Fruit fly (Drosophila melanogaster): ENCODE results near the gene cort.

Gene cort

DNA sequence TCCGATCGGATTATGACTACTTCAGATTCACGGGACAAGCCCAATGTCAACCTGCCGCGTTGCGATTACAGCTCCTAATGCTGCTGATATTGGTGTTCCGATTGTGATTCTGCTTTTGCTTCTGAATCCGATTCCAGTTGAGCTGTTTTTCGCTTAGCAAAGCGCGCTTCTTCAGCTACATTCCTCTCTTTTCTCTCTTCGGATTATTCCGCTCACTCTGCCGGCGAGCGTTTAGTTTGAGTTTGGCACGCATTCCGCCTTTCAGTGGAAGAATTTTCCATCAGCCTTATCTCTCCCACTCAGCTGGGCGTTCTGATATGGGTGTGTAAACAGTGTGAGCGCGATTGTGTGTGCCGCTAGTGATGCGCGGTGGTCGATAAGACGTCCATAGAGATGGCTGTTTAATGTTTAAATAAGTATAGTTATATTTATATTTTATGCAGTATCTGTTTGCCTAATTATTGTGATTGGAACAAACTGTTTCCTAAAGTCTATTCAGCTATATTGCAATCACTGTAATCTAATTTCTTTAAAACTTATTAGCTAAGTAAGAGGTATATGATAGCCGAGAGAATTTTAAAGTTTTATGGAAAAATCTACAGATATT is 8.6 kb downstream of the cort start, which contains the start of gene Galt (continued):
- TF ChIP-seq Sox15 (GFP tag; optimal IDR thresholded peaks at IDR 0.05) (no peak), Gug (GFP tag; IDR thresholded peaks at IDR 0.05) (no peak), CG11762 (GFP tag; optimal IDR thresholded peaks at IDR 0.05; ENCODE audit: insufficient read depth) (no peak), eg (GFP tag; IDR thresholded peaks at IDR 0.05) (no peak; the same call in 2 of the 3 replicates), CG34406 (GFP tag; optimal IDR thresholded peaks at IDR 0.05) (peak; percentile 34), CG1621 (tag; optimal IDR thresholded peaks at IDR 0.05) (no peak), OdsH (GFP tag; optimal IDR thresholded peaks at IDR 0.05) (no peak), CG16779 (tag; optimal IDR thresholded peaks at IDR 0.05) (peak; percentile 37), svp (GFP tag) (peak; percentile 79), CG6163 (GFP tag; IDR thresholded peaks at IDR 0.05) (peak; percentile 61; the same call in 2 of the 3 replicates), net (GFP tag; optimal IDR thresholded peaks at IDR 0.05) (peak; percentile 49), Hr4 (GFP tag; optimal IDR thresholded peaks at IDR 0.05) (no peak), topi (GFP tag; optimal IDR thresholded peaks at IDR 0.05) (peak; percentile 42), lz (GFP tag; optimal IDR thresholded peaks at IDR 0.05) (peak; percentile 49), Eip93F (GFP tag; optimal IDR thresholded peaks at IDR 0.05) (no peak), Hr39 (GFP tag; optimal IDR thresholded peaks at IDR 0.05) (peak; percentile 17), salr (GFP tag; optimal IDR thresholded peaks at IDR 0.05) (no peak), fkh (GFP tag; optimal IDR thresholded peaks at IDR 0.05) (peak; percentile 98), Ets96B (tag; optimal IDR thresholded peaks at IDR 0.05) (peak; percentile 42), CG11902 (GFP tag; optimal IDR thresholded peaks at IDR 0.05) (no peak), fd85E (GFP tag; optimal IDR thresholded peaks at IDR 0.05) (no peak), Sox14 (GFP tag; optimal IDR thresholded peaks at IDR 0.05) (peak; percentile 31), CG11294 (GFP tag; IDR thresholded peaks at IDR 0.05) (no peak), CG10669 (GFP tag; optimal IDR thresholded peaks at IDR 0.05) (no peak), Lpt (GFP tag; optimal IDR thresholded peaks at IDR 0.05) (no peak), ss (GFP tag; optimal IDR thresholded peaks at IDR 0.05) (peak in 1 of 2 experiments; percentile 64)

DNA sequence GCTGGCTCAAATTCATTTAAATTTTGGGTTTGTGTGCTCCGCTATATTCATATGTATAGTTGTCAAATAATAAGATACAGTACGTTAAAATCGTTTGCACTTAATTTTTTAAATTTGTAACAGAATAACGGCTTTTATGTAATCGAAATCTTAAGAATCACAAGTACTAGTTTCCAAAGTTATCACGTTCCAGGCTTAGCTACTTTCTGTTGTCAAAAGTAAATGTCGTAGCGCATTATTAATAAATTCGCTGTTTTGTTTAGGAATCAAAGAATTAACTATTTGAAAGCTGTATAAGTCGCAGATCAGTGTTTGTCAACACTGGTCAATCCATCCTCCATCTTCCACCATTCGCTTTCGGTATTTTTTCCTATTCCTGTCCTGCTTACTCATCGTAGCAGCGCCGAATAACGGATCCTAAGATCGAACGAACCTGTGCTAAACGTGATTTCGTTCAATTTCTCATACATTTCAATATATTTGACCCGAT is 12.8 kb downstream of the cort start, which contains the start of the genes CG13771, CG34310 and cup:
TSS of gene CG13771 (minus strand) at position 51 of the 490 bp plus-strand sequence.
TSS of gene CG34310 (plus strand) at position 103 of the 490 bp plus-strand sequence.
TSS of gene cup (plus strand) at position 103 of the 490 bp plus-strand sequence.
- TF ChIP-seq esn (GFP tag; optimal IDR thresholded peaks at IDR 0.05) (no peak), CG6276 (GFP tag; optimal IDR thresholded peaks at IDR 0.05) (no peak), Eip78C (GFP tag) (peak; percentile 54)

DNA sequence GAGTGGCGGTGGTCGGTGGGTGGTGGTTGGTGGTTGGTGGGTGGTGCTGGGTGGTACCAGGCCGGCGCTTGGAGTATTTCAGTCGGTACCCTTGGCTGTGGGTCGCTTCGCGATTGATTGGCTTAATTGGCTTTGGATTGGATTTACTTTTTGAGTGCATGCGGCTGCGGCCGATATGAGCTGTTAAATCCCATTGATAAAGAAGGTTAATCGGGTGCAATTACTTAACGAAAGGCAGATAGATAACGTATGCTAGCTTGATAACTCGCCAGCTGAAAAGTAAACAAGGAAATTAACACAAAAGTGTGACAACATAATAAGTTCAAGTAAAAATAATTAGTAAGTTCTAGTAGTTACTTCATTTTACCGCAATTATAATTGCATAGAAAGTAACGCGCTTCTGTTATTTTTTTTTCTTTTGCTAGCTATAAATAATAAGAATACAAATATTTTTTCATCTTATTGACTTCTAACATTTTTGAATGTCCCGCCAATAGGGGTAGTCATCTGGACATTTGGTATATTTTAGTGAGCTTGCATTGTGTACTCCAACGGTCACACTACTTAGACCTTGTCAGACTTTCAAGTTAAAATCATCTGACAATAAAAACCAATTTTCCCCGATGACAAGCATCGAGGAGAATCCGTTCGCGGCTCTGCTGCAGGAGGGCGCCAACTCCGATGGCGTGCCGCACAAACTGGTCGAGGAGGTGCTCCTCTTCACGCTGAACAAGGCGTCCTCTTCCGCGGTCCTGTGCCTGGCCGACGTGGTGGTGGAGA is 18.3 kb downstream of the cort start, which contains the start of the genes CG31636 and Ube4A:
TSS of gene CG31636 (minus strand) at position 184 of the 780 bp plus-strand sequence.
TSS of gene Ube4A (plus strand) at position 549 of the 780 bp plus-strand sequence.
- TF ChIP-seq svp (GFP tag): peak; percentile 100
- TF ChIP-seq vri (GFP tag; optimal IDR thresholded peaks at IDR 0.05): peak; percentile 82
- TF ChIP-seq topi (GFP tag; optimal IDR thresholded peaks at IDR 0.05): no peak
- TF ChIP-seq CG15336 (GFP tag; IDR thresholded peaks at IDR 0.05): no peak
- no peak for TF ChIP-seq CG6276 (GFP tag; optimal IDR thresholded peaks at IDR 0.05)

DNA sequence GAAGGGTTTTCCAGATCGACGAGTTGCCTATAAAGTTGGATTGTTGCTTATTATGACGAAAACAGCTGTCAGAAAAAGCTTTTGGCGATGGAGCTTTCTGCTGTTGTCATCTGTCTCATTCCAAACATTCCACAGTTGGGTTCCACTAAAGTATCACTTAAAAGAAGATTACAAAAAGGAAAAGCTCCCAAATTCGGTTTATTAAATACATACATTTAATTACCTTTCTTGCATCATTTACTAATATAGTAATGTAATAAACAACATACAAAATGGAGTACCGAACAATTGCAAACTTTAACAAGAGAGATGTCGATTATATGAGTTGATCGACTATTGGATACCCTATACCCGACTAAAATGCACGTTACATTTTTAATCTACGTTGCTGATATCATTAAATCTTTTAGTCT is 20.2 kb downstream of the cort start, which contains the start of gene CG31633:
TSS of gene CG31633 (minus strand) at position 58 of the 413 bp plus-strand sequence.
- TF ChIP-seq fd85E (GFP tag; optimal IDR thresholded peaks at IDR 0.05) (no peak), achi (GFP tag; optimal IDR thresholded peaks at IDR 0.05) (peak; percentile 92)
